Worm (Caenorhabditis elegans) whole organism, L4 larva: ENCODE data around the gene T24F1.4.

Experiments used
- Y5F2A.4 ChIP-seq: fragments of 200-800 bp; sonication (Bioruptor generic); optimal IDR thresholded peaks from 2 replicates; lab custom pipeline; 2018; ENCODE audit warnings: mild to moderate bottlenecking, missing genetic modification characterization, missing compliant biosample characterization
- dmd-9 ChIP-seq: fragments of 200-800 bp; sonication (Bioruptor generic); IDR thresholded peaks from 2 replicates; pipeline ENCODE4 v1.3.6; 2022; ENCODE audit warnings: missing genetic modification reagents, missing genetic modification characterization, missing compliant biosample characterization
- spr-3 ChIP-seq: fragments of 200-800 bp; sonication (Bioruptor generic); optimal IDR thresholded peaks from 2 replicates; lab custom pipeline; 2018; ENCODE audit warnings: mild to moderate bottlenecking, missing genetic modification characterization, missing compliant biosample characterization
- unc-62 ChIP-seq, 3 experiments: fragments of 150-350 bp in 1 of 3; sonication (generic microtip); optimal IDR thresholded peaks in 2 of 3; peaks in 1 of 3; 1 replicate in 1 of 3; 2 replicates in 2 of 3; lab custom pipeline; 2014 to 2017; ENCODE audit warnings: missing biosample characterization in 3 of 3, missing genetic modification characterization in 3 of 3, missing genetic modification reagents in 3 of 3, missing genotype in 1 of 3
- zfp-3 ChIP-seq: fragments of 200-800 bp; sonication (Bioruptor generic); conservative IDR thresholded peaks from 2 replicates; pipeline ENCODE4 v1.3.6; 2022; ENCODE audit warnings: missing genetic modification reagents, missing genetic modification characterization, missing compliant biosample characterization

ce11 chrII:11335670-11336069, 21.6 kb upstream of the T24F1.4 start:
- TF ChIP-seq Y5F2A.4 (GFP tag; lab: Kevin White, UChicago): no peak
- TF ChIP-seq spr-3 (GFP tag; lab: Kevin White, UChicago): no peak
- TF ChIP-seq unc-62 (GFP tag; optimal IDR thresholded peaks at IDR 0.05 in 1 of 2; lab: Kevin White, UChicago): peak in 1 of 2 experiments; percentile 84
- TF ChIP-seq unc-62 (tag; optimal IDR thresholded peaks at IDR 0.05; lab: Kevin White, UChicago): no peak
- TF ChIP-seq zfp-3 (GFP tag; lab: Robert Waterston, UW): no peak
- no peak for TF ChIP-seq dmd-9 (GFP tag; lab: Robert Waterston, UW)
